Worm (Caenorhabditis elegans): ENCODE measurements around the gene T13C2.2.

The T13C2.2 gene

ce11 chrII:6835500-6835899 lies 43.5 kb downstream of the T13C2.2 start (continued):
- TF ChIP-seq egrh-3 (GFP tag; IDR thresholded peaks at IDR 0.05) (no peak), ccch-3 (GFP tag; optimal IDR thresholded peaks at IDR 0.05) (no peak), lin-26 (GFP tag; IDR thresholded peaks at IDR 0.05) (no peak)

ce11 chrII:6835972-6836595 lies 44.1 kb downstream of the T13C2.2 start:
- TF ChIP-seq chd-7 (tag; optimal IDR thresholded peaks at IDR 0.05) (no peak), pha-4 (tag; optimal IDR thresholded peaks at IDR 0.05) (peak; percentile 42), K12H6.12 (tag; optimal IDR thresholded peaks at IDR 0.05) (peak; percentile 19)

- TF ChIP-seq Y95B8A.8 (GFP tag; IDR thresholded peaks at IDR 0.05): no peak
- 0 out of 2 replicates have a peak, but pooled peaks have one; percentile 5 for TF ChIP-seq dox-1 (GFP tag; IDR thresholded peaks at IDR 0.05)
- TF ChIP-seq pha-4 (tag; optimal IDR thresholded peaks at IDR 0.05): peak; percentile 14
- no peak for TF ChIP-seq atf-7 (tag; optimal IDR thresholded peaks at IDR 0.05)
- peak; percentile 69 for TF ChIP-seq nhr-80 (tag; optimal IDR thresholded peaks at IDR 0.05)
- TF ChIP-seq cebp-1 (GFP tag; IDR thresholded peaks at IDR 0.05): no peak
- TF ChIP-seq cebp-1 (tag; optimal IDR thresholded peaks at IDR 0.05): peak; percentile 39
Measured at ce11 chrII:6836762-6837566, 45.0 kb downstream of the T13C2.2 start.

- no peak for TF ChIP-seq rpc-1 (optimal IDR thresholded peaks at IDR 0.05)
- no peak for TF ChIP-seq rpc-1 (tag; optimal IDR thresholded peaks at IDR 0.05)
- no peak for TF ChIP-seq die-1 (tag; optimal IDR thresholded peaks at IDR 0.05)
- TF ChIP-seq let-526 (GFP tag; IDR thresholded peaks at IDR 0.05): 0 out of 2 replicates have a peak, but pooled peaks have one; percentile 29
- TF ChIP-seq nfya-1 (tag; optimal IDR thresholded peaks at IDR 0.05; ENCODE audit: borderline replicate concordance, insufficient read depth): no peak
- no peak for TF ChIP-seq ceh-27 (GFP tag; optimal IDR thresholded peaks at IDR 0.05)
- TF ChIP-seq lin-54 (GFP tag; optimal IDR thresholded peaks at IDR 0.05): no peak
- TF ChIP-seq K11D2.4 (GFP tag; IDR thresholded peaks at IDR 0.05): no peak
- no peak for TF ChIP-seq hlh-26 (GFP tag; conservative IDR thresholded peaks at IDR 0.05)
- peak; percentile 9 for TF ChIP-seq chd-7 (tag; optimal IDR thresholded peaks at IDR 0.05)
Measured at ce11 chrII:6838270-6838878, 46.4 kb downstream of the T13C2.2 start.

ce11 chrII:6838977-6839376 lies 47.0 kb downstream of the T13C2.2 start:
- no peak for TF ChIP-seq tbx-9 (tag; optimal IDR thresholded peaks at IDR 0.05; ENCODE audit: borderline replicate concordance)
- TF ChIP-seq hmg-1.2 (GFP tag; IDR thresholded peaks at IDR 0.05): peak; percentile 3; the same call in 1 of the 2 replicates
- no peak for TF ChIP-seq F37B4.10 (GFP tag; IDR thresholded peaks at IDR 0.05)
- TF ChIP-seq somi-1 (GFP tag; optimal IDR thresholded peaks at IDR 0.05): peak; percentile 22
- TF ChIP-seq cebp-1 (GFP tag; IDR thresholded peaks at IDR 0.05): no peak
- TF ChIP-seq cebp-1 (tag; optimal IDR thresholded peaks at IDR 0.05): peak; percentile 38
- no peak for TF ChIP-seq snpc-3.4 (tag; optimal IDR thresholded peaks at IDR 0.05)
- peak; percentile 16 for TF ChIP-seq nhr-80 (tag; optimal IDR thresholded peaks at IDR 0.05)
- no peak for TF ChIP-seq Y79H2A.3 (GFP tag; conservative IDR thresholded peaks at IDR 0.05)
- peak; percentile 0 for TF ChIP-seq ceh-27 (GFP tag; optimal IDR thresholded peaks at IDR 0.05)

- TF ChIP-seq akir-1 (GFP tag; optimal IDR thresholded peaks at IDR 0.05) (no peak), hrde-1 (tag; optimal IDR thresholded peaks at IDR 0.05; ENCODE audit: borderline replicate concordance) (no peak), atf-7 (tag; optimal IDR thresholded peaks at IDR 0.05) (no peak), fkh-3 (tag; optimal IDR thresholded peaks at IDR 0.05) (no peak), zim-3 (tag; optimal IDR thresholded peaks at IDR 0.05) (no peak), B0261.1 (tag; optimal IDR thresholded peaks at IDR 0.05) (no peak), chd-7 (tag; optimal IDR thresholded peaks at IDR 0.05) (no peak), K11D2.4 (GFP tag; IDR thresholded peaks at IDR 0.05) (no peak), B0019.2 (GFP tag; conservative IDR thresholded peaks at IDR 0.05) (no peak), Y67H2A.10 (GFP tag; conservative IDR thresholded peaks at IDR 0.05) (no peak), hsf-1 (GFP tag; IDR thresholded peaks at IDR 0.05) (no peak), lin-35 (GFP tag; optimal IDR thresholded peaks at IDR 0.05) (no peak), dpff-1 (tag; optimal IDR thresholded peaks at IDR 0.05) (no peak)
Measured at ce11 chrII:6840663-6841062, 48.7 kb downstream of the T13C2.2 start.
